Worm (Caenorhabditis elegans) whole organism, late embryonic: ENCODE measurements around the gene tam-1.

Experiments used
- C08G9.2 ChIP-seq: sonication (generic microtip); optimal IDR thresholded peaks from 2 replicates; lab custom pipeline; 2016; ENCODE audit warnings: mild to moderate bottlenecking, missing genetic modification characterization, moderate library complexity, missing compliant biosample characterization
- ahr-1 ChIP-seq: sonication (generic microtip); optimal IDR thresholded peaks from 2 replicates; lab custom pipeline; 2016; ENCODE audit warnings: missing genetic modification characterization, missing compliant biosample characterization
- ama-1 ChIP-seq: fragments of 150-350 bp; optimal IDR thresholded peaks from 2 replicates; lab custom pipeline; 2014
- ceh-30 ChIP-seq: fragments of 150-350 bp; optimal IDR thresholded peaks from 2 replicates; lab custom pipeline; 2014; ENCODE audit warnings: missing biosample characterization, missing genetic modification characterization
- ceh-9 ChIP-seq: sonication (generic microtip); optimal IDR thresholded peaks from 2 replicates; lab custom pipeline; 2016; ENCODE audit warnings: mild to moderate bottlenecking, missing genetic modification characterization, inconsistent platforms, missing compliant biosample characterization
- dmd-4 ChIP-seq: sonication (generic microtip); optimal IDR thresholded peaks from 2 replicates; lab custom pipeline; 2016; ENCODE audit warnings: borderline replicate concordance, missing genetic modification characterization, missing compliant biosample characterization
- ets-4 ChIP-seq: sonication (generic microtip); optimal IDR thresholded peaks from 2 replicates; lab custom pipeline; 2016; ENCODE audit warnings: missing genetic modification characterization, missing compliant biosample characterization
- hlh-8 ChIP-seq: sonication (generic microtip); optimal IDR thresholded peaks from 2 replicates; lab custom pipeline; 2016; ENCODE audit warnings: missing genotype, missing genetic modification characterization, missing compliant biosample characterization
- nhr-232 ChIP-seq: sonication (generic microtip); optimal IDR thresholded peaks from 2 replicates; lab custom pipeline; 2016; ENCODE audit warnings: missing genetic modification characterization, missing compliant biosample characterization
- rnt-1 ChIP-seq: sonication (generic microtip); optimal IDR thresholded peaks from 2 replicates; lab custom pipeline; 2016; ENCODE audit warnings: missing genetic modification characterization, missing compliant biosample characterization
- tbx-2 ChIP-seq: sonication (generic microtip); optimal IDR thresholded peaks from 2 replicates; lab custom pipeline; 2016; ENCODE audit warnings: missing genetic modification characterization, missing compliant biosample characterization

DNA sequence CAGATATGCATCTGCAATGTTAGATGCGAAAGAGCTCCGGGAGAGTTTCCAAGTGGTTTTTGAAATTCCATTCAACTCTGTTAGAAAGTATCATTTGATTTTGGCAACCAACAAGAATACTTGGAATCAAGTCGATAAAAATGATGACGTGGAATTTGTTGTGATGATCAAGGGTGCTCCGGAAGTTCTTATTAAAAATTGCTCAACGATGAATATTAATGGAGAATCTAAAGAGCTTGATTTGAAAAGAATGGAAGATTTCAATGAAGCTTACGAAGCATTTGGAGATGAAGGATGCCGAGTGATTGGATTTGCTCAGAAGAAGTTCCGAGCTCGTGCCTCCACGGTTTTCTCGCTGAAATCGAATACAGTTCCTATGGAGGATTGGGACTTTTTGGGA, 25.6 kb downstream of the tam-1 start:
- TF ChIP-seq ceh-30 (tag; lab: Kevin White, UChicago), result no peak
- TF ChIP-seq ets-4 (tag; lab: Kevin White, UChicago), result no peak
- no peak for TF ChIP-seq rnt-1 (tag; lab: Kevin White, UChicago)
- no peak for TF ChIP-seq dmd-4
- TF ChIP-seq hlh-8, result no peak
- TF ChIP-seq ceh-9 (tag; lab: Kevin White, UChicago), result no peak
- TF ChIP-seq nhr-232, result no peak
- no peak for TF ChIP-seq C08G9.2 (tag; lab: Kevin White, UChicago)
- no peak for TF ChIP-seq ama-1
- TF ChIP-seq tbx-2 (tag; lab: Kevin White, UChicago), result no peak
- TF ChIP-seq ahr-1, result no peak
